Worm (Caenorhabditis elegans) whole organism, L1 larva: ENCODE results near the gene sri-38.

ENCODE experiments used
- ama-1 ChIP-seq: fragments of 150-350 bp; optimal IDR thresholded peaks from 2 replicates; lab custom pipeline; 2014
- egl-27 ChIP-seq, 2 experiments: fragments of 150-350 bp in 1 of 2; sonication (generic microtip); optimal IDR thresholded peaks; 3 replicates each; lab custom pipeline; 2017 to 2018; ENCODE audit warnings: missing biosample characterization in 2 of 2, missing genetic modification characterization in 2 of 2, missing genetic modification reagents in 2 of 2
- jun-1 ChIP-seq: fragments of 150-350 bp; optimal IDR thresholded peaks from 2 replicates; lab custom pipeline; 2014; ENCODE audit warnings: missing biosample characterization, missing genetic modification reagents, missing genetic modification characterization
- mab-9 ChIP-seq: fragments of 200-800 bp; sonication (Bioruptor generic); IDR thresholded peaks from 2 replicates; pipeline ENCODE4 v1.3.6; 2022; ENCODE audit warnings: missing genetic modification reagents, missing genetic modification characterization, missing compliant biosample characterization
- swsn-7 ChIP-seq: sonication (generic microtip); optimal IDR thresholded peaks from 2 replicates; lab custom pipeline; 2016; ENCODE audit warnings: missing genetic modification characterization, missing compliant biosample characterization
- unc-130 ChIP-seq: fragments of 150-350 bp; optimal IDR thresholded peaks from 2 replicates; lab custom pipeline; 2017; ENCODE audit warnings: missing biosample characterization, missing genetic modification characterization, inconsistent platforms
- unc-62 ChIP-seq: fragments of 150-350 bp; optimal IDR thresholded peaks from 2 replicates; lab custom pipeline; 2014; ENCODE audit warnings: missing biosample characterization, missing genetic modification reagents, missing genetic modification characterization

DNA sequence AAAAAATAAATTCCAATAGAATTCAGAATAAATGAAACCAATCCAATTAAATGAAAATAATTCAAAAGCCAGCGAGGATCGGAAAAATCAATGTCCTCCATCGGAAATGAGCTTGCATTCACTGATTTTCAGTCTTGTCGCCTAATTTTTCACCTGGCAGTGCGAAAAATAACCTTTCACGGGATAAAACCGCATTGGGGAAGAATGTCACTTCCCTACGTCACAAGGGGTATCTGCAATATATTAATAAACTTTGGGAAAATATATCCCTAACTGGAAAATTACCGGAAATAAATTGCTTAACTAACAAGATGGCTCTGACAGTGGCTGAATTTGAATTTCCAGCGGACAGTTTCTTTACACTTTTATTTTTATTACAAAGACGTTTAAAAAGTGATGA, 5.3 kb upstream of the sri-38 start, which contains the start of gene sri-77:
- TF ChIP-seq unc-62 (GFP tag; lab: Kevin White, UChicago), result no peak
- TF ChIP-seq unc-130, result no peak
- no peak for TF ChIP-seq mab-9
- no peak for TF ChIP-seq ama-1 (lab: Kevin White, UChicago)
- TF ChIP-seq egl-27 (tag; optimal IDR thresholded peaks at IDR 0.05; lab: Kevin White, UChicago), result no peak
- no peak for TF ChIP-seq jun-1 (tag; lab: Kevin White, UChicago)
- no peak for TF ChIP-seq swsn-7 (tag; lab: Kevin White, UChicago)
